Worm (Caenorhabditis elegans): ENCODE measurements around the gene ina-1.

- TF ChIP-seq W03F9.2 (tag; optimal IDR thresholded peaks at IDR 0.05) (no peak), him-1 (tag; optimal IDR thresholded peaks at IDR 0.05) (no peak), dao-5 (tag; optimal IDR thresholded peaks at IDR 0.05) (no peak)
These were observed 17.8 kb downstream of the ina-1 start, which contains the start of gene irld-34 for ce11 chrIII:9154766-9155165.
